Fruit fly (Drosophila melanogaster) whole organism: Measurements from ENCODE around the gene NimC4.

Experiments
- CG8478 ChIP-seq: fragments of >200 bp; optimal IDR thresholded peaks from 2 replicates; lab custom pipeline; 2018; ENCODE audit warnings: inconsistent platforms
- Dll ChIP-seq: fragments of >200 bp; optimal IDR thresholded peaks from 2 replicates; lab custom pipeline; 2017
- EcR ChIP-seq, 2 experiments: fragments of >200 bp; optimal IDR thresholded peaks; 2 replicates each; lab custom pipeline; 2017; ENCODE audit warnings: missing biosample characterization in 2 of 2, missing genetic modification characterization in 2 of 2, missing genetic modification reagents in 2 of 2
- pan ChIP-seq: fragments of >200 bp; optimal IDR thresholded peaks from 2 replicates; lab custom pipeline; 2017
- psq ChIP-seq: fragments of >200 bp; optimal IDR thresholded peaks from 2 replicates; lab custom pipeline; 2017
- usp ChIP-seq: fragments of >200 bp; optimal IDR thresholded peaks from 2 replicates; lab custom pipeline; 2017; ENCODE audit warnings: missing biosample characterization, missing genetic modification characterization, mixed read lengths

- no peak for TF ChIP-seq psq (lab: Kevin White, UChicago)
- no peak for TF ChIP-seq usp (GFP tag; lab: Kevin White, UChicago)
- TF ChIP-seq CG8478 (lab: Kevin White, UChicago) = no peak
- TF ChIP-seq Dll (lab: Kevin White, UChicago) = no peak
- no peak for TF ChIP-seq EcR (GFP tag; optimal IDR thresholded peaks at IDR 0.05; lab: Kevin White, UChicago)
- TF ChIP-seq pan = peak; percentile 72
Observed at dm6 chr2L:14020875-14021643, 26.3 kb upstream of the NimC4 start.
